Worm (Caenorhabditis elegans): ENCODE results near the gene srw-16.

The srw-16 gene

ce11 chrV:15226206-15226605, 48.5 kb downstream of the srw-16 start:
- no peak for TF ChIP-seq ztf-11 (tag; optimal IDR thresholded peaks at IDR 0.05)
- no peak for TF ChIP-seq eor-1 (tag; optimal IDR thresholded peaks at IDR 0.05)
- no peak for TF ChIP-seq mml-1 (tag; optimal IDR thresholded peaks at IDR 0.05)
- TF ChIP-seq lsy-12 (tag; optimal IDR thresholded peaks at IDR 0.05), result no peak
- TF ChIP-seq elt-2 (tag; optimal IDR thresholded peaks at IDR 0.05), result peak; percentile 56

DNA sequence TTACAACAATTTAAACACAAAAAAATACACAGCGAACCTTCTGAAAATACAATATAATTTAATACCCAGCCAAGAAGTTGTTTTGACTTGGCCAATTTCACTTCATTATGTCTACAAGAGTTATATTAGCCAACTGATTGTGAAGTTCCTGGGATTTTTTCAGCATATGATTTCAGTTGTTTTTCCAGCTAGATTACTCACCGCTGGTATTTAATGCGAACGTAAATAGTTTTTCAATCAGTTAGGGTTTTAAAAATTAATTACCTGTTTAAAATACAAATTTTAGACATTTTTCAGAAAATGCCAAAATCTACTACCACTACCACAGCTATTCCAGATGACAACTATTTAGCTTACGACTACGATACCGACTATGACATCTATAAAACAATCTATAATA, 49.0 kb downstream of the srw-16 start, which contains the start of gene srw-14:
TSS of gene srw-14 (plus strand) at position 301 of the 400 bp plus-strand sequence.
- TF ChIP-seq nhr-12 (tag; optimal IDR thresholded peaks at IDR 0.05) (no peak), nfya-1 (tag; optimal IDR thresholded peaks at IDR 0.05; ENCODE audit: insufficient read depth) (no peak), nhr-43 (tag; optimal IDR thresholded peaks at IDR 0.05; ENCODE audit: poor library complexity, severe bottlenecking) (no peak), lin-15B (tag; optimal IDR thresholded peaks at IDR 0.05) (no peak), ama-1 (optimal IDR thresholded peaks at IDR 0.05) (no peak), egl-5 (tag; optimal IDR thresholded peaks at IDR 0.05) (no peak), nhr-76 (tag; optimal IDR thresholded peaks at IDR 0.05) (no peak)

DNA sequence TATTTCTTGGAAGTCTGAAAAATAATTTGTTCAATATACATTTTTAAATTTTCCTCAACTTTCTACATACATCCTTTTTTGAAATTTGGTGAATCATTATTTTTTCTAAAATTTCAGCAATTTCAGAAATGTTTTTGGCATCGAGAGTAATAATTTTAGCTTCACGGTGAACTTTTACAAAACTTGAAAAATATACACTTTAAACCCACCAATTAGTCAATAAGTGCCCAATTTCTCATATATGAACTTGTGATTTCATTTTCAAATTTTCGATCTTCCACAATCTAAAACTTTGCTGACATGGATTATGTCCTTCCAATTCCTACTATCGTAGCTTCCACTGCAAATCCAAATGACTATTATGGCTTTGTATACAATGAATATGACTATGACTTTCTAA, 51.0 kb downstream of the srw-16 start, which contains the start of gene srw-24:
TSS of gene srw-24 (plus strand) at position 301 of the 400 bp plus-strand sequence.
- TF ChIP-seq fkh-10 (GFP tag; optimal IDR thresholded peaks at IDR 0.05) (no peak), lsy-12 (tag; optimal IDR thresholded peaks at IDR 0.05) (no peak), egl-27 (tag; optimal IDR thresholded peaks at IDR 0.05) (no peak), nhr-25 (tag; optimal IDR thresholded peaks at IDR 0.05) (no peak), aly-2 (tag; optimal IDR thresholded peaks at IDR 0.05) (no peak), hmg-11 (tag; optimal IDR thresholded peaks at IDR 0.05) (no peak), nhr-76 (tag; optimal IDR thresholded peaks at IDR 0.05) (no peak), ceh-9 (tag; optimal IDR thresholded peaks at IDR 0.05) (no peak), nhr-237 (tag; optimal IDR thresholded peaks at IDR 0.05) (no peak), nhr-12 (tag; optimal IDR thresholded peaks at IDR 0.05) (no peak)
